Worm (Caenorhabditis elegans) whole organism, dauer: ENCODE results near the gene C50E10.1.
"Not testable (repeated sequence)": the region's sequence is repeated elsewhere in the genome, so short reads cannot be mapped to it uniquely, and the experiment has no call there.

Source experiments
- unc-62 ChIP-seq: sonication (generic microtip); optimal IDR thresholded peaks from 2 replicates; lab custom pipeline; 2017; ENCODE audit warnings: missing biosample characterization, missing genetic modification reagents, missing genetic modification characterization

The C50E10.1 gene

DNA sequence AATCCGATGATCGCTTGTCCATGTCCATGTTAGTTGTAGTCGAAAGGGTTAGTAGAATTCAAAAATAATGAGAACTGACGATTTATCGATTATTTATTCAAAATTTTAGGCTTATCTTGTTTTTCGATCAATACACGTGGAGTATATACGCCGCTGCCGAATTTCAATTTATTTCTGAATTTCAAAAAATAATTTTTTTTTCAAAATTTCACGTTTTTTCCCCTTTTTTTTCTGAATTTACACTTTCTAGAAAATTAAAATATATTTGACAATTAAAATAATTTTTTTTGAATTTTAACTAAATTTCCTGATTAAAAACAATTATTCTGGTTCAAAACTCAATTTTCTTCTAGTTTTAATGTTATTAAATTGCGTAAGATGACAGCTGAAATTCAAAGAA, at the start of gene C50E10.1:
C50E10.1 (minus strand) TSS at position 101 of the 400 bp plus-strand sequence.
- no peak for TF ChIP-seq unc-62

DNA sequence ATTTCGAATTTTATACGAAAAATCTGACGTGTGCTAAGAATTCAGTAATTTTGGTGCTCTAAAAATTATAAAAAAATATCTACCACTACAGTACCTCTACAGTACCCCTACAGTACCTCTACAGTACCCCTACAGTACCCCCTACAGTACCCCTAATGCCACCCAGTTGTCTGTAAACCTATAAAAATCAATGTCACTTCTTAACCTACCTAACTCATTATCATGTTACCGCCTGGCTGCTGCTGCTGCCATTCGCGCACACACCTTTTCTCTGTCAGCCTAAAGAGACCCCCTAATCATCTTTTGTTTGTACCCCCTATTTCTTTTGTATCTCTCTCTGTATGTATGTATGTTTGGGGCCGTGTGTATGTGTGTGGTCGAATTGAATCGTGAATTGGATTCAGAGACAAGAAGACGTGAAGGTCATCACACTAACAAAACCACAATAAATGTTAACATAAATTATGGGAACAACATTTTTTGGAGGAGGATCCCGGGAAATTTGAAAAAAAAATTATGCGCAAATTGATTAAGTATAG, 48.6 kb upstream of the C50E10.1 start:
- no peak for TF ChIP-seq unc-62

DNA sequence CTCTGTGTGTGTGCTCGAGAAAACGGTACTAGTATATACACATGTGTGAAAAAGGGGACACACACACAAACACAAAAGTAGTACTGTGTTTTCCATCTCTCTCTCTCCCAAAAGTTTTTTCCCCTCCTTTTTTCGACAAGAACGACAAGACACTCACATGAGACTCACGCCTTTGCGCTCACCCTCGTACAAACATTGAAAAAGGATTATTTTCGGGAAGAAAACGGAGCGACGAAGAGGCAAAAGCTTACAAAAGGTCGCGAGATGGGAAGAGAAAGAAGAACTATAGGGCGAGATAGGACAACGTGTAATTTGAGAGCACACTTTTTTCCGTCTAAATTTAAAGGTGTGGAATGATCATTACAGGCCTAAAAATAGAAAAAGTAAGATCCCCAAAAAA, 47.6 kb upstream of the C50E10.1 start:
- TF ChIP-seq unc-62: no peak

DNA sequence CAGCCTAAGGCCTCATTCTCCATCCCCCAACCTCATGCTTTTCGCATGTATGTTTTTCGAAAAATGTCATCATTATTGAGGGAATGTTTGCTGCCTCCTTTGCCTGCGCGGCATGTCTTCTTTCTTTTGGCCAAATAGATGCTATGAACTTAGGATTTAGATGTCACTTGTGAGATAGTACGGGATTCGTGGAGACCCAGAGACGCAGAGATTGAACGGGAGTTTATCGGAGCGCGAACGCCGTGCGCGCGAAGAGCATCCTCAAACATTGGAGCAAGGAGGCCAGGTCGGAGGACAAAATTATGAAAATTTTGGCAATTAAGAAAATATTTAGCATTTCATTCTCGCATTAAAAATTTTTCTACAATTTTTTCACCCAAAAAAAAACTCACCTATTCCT, 46.7 kb upstream of the C50E10.1 start:
- TF ChIP-seq unc-62: no peak

DNA sequence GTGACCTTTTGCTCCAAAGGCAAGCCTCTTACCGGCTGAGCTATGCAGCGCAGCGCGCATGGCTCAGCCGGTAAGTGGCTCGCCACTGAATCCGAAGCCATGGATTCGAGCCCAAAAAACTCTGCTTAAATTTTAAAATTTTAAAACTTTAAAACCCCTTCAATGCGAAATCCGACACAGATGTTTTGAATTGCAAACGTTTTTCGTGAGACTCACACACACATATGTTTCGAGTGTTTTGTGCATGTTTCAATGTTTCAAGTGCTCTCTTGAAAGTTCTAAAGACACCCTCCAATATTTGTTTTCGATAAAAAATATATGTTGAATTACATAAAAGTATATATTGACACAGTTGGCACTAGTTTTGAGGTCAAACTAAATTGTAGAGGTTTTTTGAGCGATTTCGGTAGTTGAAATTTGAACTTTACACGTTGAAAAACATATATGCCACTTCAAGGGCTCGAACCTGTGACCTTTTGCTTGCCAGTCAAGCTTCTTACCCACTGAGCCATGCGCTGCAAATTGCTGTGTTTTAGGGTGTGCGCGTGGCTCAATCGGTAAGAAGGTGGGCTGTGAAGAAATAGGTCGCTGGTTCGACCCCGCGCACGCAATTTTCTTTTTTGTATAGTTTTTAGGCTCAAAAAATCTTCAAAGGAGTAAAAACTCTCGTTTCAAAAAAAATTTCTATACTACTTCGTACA, 44.2 kb upstream of the C50E10.1 start:
- no peak for TF ChIP-seq unc-62

DNA sequence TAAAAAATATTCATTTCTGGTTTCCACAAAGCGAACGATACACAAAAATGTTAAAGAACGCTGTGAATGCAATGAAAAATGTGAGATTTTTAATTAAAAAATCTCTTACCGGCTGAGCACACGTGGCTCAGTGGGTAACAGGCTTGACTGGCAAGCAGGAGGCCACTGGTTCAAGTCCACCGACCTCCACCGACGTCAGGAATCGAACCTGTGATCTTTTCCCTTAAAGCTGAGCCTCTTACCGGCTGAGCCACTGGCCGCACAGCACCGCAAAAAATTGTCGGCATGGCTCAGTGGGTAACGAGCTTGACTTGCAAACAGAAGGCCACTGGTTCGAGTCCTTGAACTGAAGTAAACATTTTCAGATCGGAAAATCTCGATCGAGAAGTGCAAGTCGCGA, 42.5 kb upstream of the C50E10.1 start, which contains the start of gene C44C11.6:
C44C11.6 (plus strand) TSS at position 23 of the 400 bp plus-strand sequence.
- TF ChIP-seq unc-62: no peak

DNA sequence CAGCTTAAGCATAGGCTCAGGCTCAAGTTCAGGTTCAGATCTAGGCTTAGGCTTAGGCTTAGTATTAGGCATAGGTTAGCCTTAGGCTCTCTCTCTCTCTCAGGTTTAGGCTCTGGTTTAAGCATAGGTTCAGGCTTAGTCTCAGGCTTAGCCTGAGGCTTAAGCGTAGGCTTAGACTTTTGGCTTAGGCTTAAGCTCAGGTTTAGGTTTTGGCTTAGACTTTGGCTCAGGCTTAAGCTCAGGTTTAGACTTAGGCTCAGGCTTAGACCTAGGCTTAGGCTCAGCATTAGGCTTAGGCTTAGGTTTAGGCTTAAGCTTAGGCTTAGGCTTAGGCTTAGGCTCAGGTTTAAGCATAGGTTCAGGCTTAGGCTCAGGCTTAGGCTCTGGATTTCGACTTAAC, 41.5 kb upstream of the C50E10.1 start:
- TF ChIP-seq unc-62: no peak

DNA sequence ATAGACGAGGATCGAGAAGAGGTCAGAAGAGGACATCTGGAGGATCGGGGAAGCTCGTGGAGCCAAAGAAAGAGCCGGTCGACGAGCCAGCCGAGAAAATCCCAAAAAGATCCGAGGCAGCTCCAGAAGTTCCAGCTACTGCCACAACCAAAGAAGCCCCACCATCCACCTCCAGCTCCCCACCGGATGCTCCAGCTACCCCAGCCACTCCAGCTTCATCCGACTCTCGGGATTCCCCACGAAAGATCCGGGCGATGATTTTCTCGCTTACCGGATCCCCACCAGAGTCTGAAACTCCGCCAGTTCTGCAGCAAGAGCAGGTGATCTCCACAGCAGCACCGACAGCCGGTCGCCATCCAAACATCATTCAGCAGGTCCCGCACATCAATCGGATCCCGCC, 40.7 kb upstream of the C50E10.1 start:
- no peak for TF ChIP-seq unc-62

DNA sequence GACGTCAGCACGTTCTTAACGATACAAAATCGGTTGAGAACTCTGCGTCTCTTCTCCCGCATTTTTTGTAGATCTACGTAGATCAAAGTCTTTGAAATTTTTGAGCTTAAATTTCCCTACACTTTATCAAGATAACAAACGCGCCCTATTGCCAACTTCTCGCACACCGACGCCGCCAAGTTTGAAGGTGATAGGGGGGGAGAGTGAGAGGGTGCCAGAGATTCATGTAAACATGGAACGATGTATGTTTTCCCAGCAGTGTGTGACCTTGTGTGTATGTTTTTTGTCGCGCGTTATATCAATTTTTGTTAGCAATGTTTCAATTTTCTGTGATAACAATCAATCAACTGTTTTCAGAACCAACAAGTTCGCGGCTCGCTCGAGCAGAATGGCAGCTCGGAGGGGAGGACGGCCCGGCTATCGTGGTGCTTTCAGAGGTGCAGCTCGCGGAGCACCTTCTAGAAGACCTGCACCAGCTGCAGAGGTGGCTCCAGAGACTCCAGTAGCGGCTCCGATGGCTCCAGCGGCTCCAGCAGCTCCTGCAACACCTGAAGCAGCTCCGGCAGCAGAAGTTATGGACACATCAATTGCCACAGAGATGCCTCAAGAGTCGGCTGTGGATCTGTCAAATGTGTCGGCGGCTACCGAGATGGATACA, 39.4 kb upstream of the C50E10.1 start:
- no peak for TF ChIP-seq unc-62

DNA sequence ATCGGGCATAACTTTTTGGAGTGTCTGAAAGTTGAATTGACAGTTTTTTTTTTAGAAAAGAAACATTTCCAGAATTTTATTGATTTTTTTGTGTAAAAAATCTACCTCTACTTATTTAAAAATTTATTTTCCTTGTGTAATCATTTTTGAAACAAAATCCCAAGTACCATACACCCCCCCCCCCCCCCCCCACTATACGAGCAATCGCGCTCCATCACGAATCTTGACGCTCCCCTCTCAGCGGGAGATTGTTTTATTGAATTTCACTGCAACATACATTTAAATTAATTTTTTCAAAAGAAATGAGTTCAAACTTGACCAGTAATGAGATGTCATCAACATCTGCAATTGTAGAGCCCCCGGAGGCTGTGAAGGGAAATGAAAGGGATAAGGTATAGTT, 37.4 kb upstream of the C50E10.1 start, which contains the start of gene sop-2:
sop-2 (plus strand) TSS at position 301 of the 400 bp plus-strand sequence.
- TF ChIP-seq unc-62: no peak

DNA sequence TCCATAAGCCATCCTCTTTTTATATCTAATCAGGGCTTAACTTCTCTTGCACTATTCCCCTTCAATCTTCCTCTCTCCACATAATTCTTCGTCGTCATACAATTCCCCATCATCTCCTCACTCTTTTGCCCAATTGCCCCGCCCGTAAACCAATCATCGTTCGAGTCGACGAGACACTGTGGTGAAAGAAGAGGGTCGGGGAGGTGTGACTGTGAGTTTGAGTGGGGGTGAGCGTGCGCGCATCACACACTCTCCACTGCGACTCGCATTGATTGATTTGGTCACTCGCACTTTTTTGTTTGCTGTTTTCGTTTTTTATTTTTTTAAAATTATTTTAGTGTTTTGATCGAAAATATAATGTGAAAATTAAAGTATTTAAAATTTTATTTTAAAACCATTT, 36.9 kb upstream of the C50E10.1 start:
- TF ChIP-seq unc-62: no peak

DNA sequence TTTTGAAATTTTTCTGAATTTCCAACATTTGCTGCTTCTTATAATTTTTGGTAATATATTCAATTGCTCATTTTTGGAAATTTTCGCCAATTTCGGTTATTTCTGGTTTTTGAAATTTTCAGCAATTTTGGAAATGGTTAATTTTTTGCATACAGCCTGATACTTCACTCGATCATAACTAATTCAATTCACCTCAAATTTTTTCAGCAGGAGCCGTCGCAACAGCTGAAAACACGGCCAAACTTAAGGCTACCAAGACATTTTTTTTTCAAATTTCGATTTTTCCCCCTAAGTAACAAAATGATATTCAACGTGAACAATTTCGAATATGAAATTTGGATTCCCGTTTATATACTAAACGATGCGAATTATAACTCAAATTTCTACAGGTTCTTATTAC, 33.2 kb upstream of the C50E10.1 start, which contains the start of gene sre-52:
sre-52 (plus strand) TSS at position 301 of the 400 bp plus-strand sequence.
- no peak for TF ChIP-seq unc-62

DNA sequence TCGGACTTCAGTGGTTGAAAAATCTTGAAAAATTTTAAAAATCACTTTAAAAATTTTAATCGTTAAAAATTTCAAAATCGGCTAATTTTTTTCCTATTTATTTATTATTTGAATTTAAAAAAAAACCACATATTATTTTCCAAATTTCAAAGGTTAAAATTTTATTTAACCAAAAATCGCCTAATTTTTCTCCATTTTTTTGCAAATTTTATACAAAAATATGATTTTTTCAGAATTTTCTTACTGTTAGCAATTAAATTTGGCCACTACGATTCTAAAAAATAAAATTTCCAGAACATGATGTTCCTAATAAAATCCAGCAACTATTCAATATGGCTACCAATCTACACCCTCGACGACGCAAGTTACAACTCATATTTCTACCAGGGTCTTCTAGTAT, 30.4 kb upstream of the C50E10.1 start, which contains the start of gene sre-54:
sre-54 (plus strand) TSS at position 301 of the 400 bp plus-strand sequence.
- TF ChIP-seq unc-62: no peak

DNA sequence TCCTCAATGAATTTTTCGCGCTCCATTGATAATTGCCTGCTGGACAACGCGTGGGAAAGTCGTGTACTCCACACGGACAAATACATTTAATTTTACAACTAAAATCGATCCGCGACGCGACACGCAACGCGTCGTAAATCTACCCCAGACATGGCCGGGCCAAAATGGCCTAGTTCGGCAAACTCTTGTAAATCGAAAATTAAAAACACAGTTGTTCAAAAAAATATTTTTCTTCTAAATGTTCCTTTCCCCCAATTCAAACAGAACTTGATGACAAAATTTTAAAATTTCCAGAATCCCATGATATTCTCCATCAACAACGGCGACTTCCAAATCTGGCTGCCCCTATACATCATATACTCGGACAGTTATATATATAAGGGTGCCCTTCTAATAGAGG, 26.7 kb upstream of the C50E10.1 start, which contains the start of gene sre-55:
sre-55 (plus strand) TSS at position 301 of the 400 bp plus-strand sequence.
- TF ChIP-seq unc-62: no peak

DNA sequence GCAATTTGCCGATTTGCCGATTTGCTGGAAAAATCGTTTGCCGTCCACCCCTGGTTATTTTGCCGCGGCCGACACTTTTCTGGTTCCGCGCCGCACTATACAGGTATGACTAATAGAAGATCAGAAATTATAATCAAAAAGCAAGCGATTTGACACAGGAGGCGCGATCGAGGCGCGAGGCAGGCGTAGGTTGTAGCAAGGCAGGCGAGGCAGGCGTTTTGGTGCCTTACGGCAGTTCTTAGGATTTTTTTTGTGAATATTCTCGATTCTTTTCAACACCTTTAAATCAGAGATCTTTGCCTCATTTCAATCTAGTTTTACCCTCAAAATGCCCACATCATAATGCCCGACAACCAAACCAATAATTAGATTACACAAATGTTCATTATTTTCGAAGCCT, 21.9 kb upstream of the C50E10.1 start, which contains the start of gene sre-56:
sre-56 (plus strand) TSS at position 301 of the 400 bp plus-strand sequence.
- no peak for TF ChIP-seq unc-62

DNA sequence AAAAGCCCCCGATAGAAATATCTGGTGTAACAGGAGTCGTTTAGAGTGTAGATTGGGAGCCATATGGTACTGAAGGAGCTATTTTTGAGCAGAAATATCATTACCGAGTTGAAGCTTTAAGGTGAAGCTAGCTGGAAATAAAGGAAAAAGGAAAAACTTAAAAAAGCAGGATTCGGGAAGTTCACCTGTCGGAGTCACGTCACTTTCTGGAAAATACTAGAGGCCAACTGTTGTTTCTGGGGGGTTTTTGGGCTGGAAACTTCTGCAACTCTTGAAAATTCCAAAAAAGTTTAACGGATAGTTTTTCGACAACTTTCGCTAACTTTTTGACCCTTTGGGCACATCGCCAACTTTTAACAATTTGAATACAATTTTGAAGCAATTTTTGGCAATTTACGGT, 21.1 kb upstream of the C50E10.1 start, which contains the start of gene sre-53:
sre-53 (minus strand) TSS at position 101 of the 400 bp plus-strand sequence.
- TF ChIP-seq unc-62: no peak

DNA sequence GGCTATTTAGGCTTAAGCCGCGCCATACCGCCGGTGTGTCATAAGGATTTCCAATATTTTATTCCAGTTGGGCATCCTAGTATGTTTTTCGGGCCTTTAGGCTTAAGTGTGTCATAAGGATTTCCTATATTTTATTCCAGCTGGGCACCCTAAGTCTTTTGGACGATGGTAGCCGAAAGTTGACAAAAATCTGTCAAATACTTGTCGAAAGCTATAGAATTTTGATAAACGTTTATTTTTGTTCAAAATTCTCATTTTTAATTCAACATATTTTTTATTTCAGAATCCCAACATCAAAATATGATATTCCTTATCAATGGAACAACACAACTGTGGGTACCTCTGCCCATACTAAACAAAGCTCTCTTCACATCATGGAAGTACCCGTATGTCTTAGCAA, 16.3 kb upstream of the C50E10.1 start, which contains the start of gene sre-49:
sre-49 (plus strand) TSS at position 301 of the 400 bp plus-strand sequence.
- TF ChIP-seq unc-62: not testable (repeated sequence)
